ENCODE assay signal across 4 worm cellular contexts in the genomic region with DNA sequence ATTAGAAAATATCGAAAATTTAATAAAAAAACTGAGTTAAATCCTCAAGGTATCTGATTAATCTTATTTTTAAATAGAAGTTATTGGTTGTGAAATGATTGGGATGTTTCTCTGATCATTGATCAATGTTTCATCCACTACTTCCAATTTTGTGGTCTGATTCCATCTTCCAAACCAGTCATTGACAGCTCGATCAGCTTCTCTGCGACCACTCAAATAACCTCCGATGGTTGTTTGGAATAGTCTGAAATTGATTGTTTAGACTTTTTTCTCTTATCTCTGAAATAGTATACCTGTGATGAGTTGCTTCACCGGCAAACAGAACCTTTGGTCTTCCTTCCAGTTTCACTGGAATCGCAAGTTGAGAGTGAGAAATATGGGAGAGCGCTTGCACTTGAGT.
TF ChIP-seq lines count a peak whose summit lies in the region.

No protein-coding gene starts in this region.

TF ChIP-seq in whole organism, L2 larva, 48 proteins besides CTCF, POLR2A, EP300 and RAD21:
- TF ChIP-seq nhr-6 (tag; optimal IDR thresholded peaks at IDR 0.05; lab: Kevin White, UChicago) (no peak), fos-1 (tag; optimal IDR thresholded peaks at IDR 0.05; lab: Kevin White, UChicago) (peak; percentile 16), unc-55 (GFP tag; optimal IDR thresholded peaks at IDR 0.05; lab: Kevin White, UChicago) (no peak), skn-1 (tag; optimal IDR thresholded peaks at IDR 0.05; lab: Kevin White, UChicago) (no peak), ceh-16 (tag; optimal IDR thresholded peaks at IDR 0.05; lab: Kevin White, UChicago) (no peak)

TF ChIP-seq in whole organism, L3 larva, 47 proteins besides CTCF, POLR2A, EP300 and RAD21:
- TF ChIP-seq ceh-28 (tag; optimal IDR thresholded peaks at IDR 0.05; lab: Kevin White, UChicago) (no peak), nhr-76 (tag; optimal IDR thresholded peaks at IDR 0.05; lab: Kevin White, UChicago) (no peak), nhr-237 (tag; optimal IDR thresholded peaks at IDR 0.05; lab: Kevin White, UChicago) (no peak), nhr-12 (tag; optimal IDR thresholded peaks at IDR 0.05; lab: Kevin White, UChicago) (no peak), elt-2 (tag; optimal IDR thresholded peaks at IDR 0.05; lab: Kevin White, UChicago) (peak; percentile 15), mdl-1 (tag; optimal IDR thresholded peaks at IDR 0.05; lab: Kevin White, UChicago) (no peak), ztf-4 (tag; optimal IDR thresholded peaks at IDR 0.05; lab: Kevin White, UChicago) (no peak), nfya-1 (tag; optimal IDR thresholded peaks at IDR 0.05; lab: Kevin White, UChicago; ENCODE audit: insufficient read depth) (no peak), pqm-1 (tag; optimal IDR thresholded peaks at IDR 0.05; lab: Kevin White, UChicago) (peak; percentile 3), snpc-4 (tag; optimal IDR thresholded peaks at IDR 0.05; lab: Kevin White, UChicago) (no peak), ama-1 (optimal IDR thresholded peaks at IDR 0.05; lab: Kevin White, UChicago) (peak; percentile 47), skn-1 (tag; optimal IDR thresholded peaks at IDR 0.05; lab: Kevin White, UChicago) (no peak)
TF ChIP-seq in whole organism, L3 larva: peak in this region for 3.

TF ChIP-seq in whole organism, L4 larva, 104 proteins besides CTCF, POLR2A, EP300 and RAD21:
- no peak for TF ChIP-seq egl-27 (tag; optimal IDR thresholded peaks at IDR 0.05; lab: Kevin White, UChicago)
- TF ChIP-seq arid-1 (GFP tag; conservative IDR thresholded peaks at IDR 0.05; lab: Robert Waterston, UW): no peak
- peak; percentile 16 for TF ChIP-seq dve-1 (tag; optimal IDR thresholded peaks at IDR 0.05; lab: Kevin White, UChicago; ENCODE audit: insufficient read depth)
- TF ChIP-seq aha-1 (tag; lab: Kevin White, UChicago): no peak
- no peak for TF ChIP-seq cey-2 (tag; optimal IDR thresholded peaks at IDR 0.05; lab: Kevin White, UChicago; ENCODE audit: borderline replicate concordance, insufficient read depth)
- TF ChIP-seq ctbp-1 (GFP tag; IDR thresholded peaks at IDR 0.05; lab: Robert Waterston, UW): no peak
- TF ChIP-seq mdt-29 (GFP tag; IDR thresholded peaks at IDR 0.05; lab: Robert Waterston, UW): no peak
- TF ChIP-seq duxl-1 (tag; optimal IDR thresholded peaks at IDR 0.05; lab: Kevin White, UChicago; ENCODE audit: poor library complexity): no peak
- no peak for TF ChIP-seq nhr-10 (tag; optimal IDR thresholded peaks at IDR 0.05; lab: Kevin White, UChicago)
- TF ChIP-seq daf-16 (GFP tag; optimal IDR thresholded peaks at IDR 0.05; lab: Kevin White, UChicago): no peak
- TF ChIP-seq daf-16 (tag; optimal IDR thresholded peaks at IDR 0.05; lab: Kevin White, UChicago): peak; percentile 23
- no peak for TF ChIP-seq lim-7 (GFP tag; IDR thresholded peaks at IDR 0.05; lab: Robert Waterston, UW)
- peak; percentile 34 for TF ChIP-seq lin-38 (GFP tag; IDR thresholded peaks at IDR 0.05; lab: Robert Waterston, UW)
- TF ChIP-seq Y75B8A.6 (GFP tag; IDR thresholded peaks at IDR 0.05; lab: Robert Waterston, UW): no peak
- TF ChIP-seq jun-1 (tag; optimal IDR thresholded peaks at IDR 0.05; lab: Kevin White, UChicago): no peak
- no peak for TF ChIP-seq saeg-2 (GFP tag; IDR thresholded peaks at IDR 0.05; lab: Robert Waterston, UW)
- TF ChIP-seq ceh-32 (tag; optimal IDR thresholded peaks at IDR 0.05; lab: Kevin White, UChicago; ENCODE audit: poor library complexity): no peak
- no peak for TF ChIP-seq Y5F2A.4 (GFP tag; optimal IDR thresholded peaks at IDR 0.05; lab: Kevin White, UChicago)
- no peak for TF ChIP-seq ces-1 (GFP tag; optimal IDR thresholded peaks at IDR 0.05; lab: Kevin White, UChicago)
- TF ChIP-seq unc-62 (GFP tag; optimal IDR thresholded peaks at IDR 0.05 in 1 of 2; lab: Kevin White, UChicago): peak in 1 of 2 experiments; percentile 94
- no peak for TF ChIP-seq unc-62 (tag; optimal IDR thresholded peaks at IDR 0.05; lab: Kevin White, UChicago)
- no peak for TF ChIP-seq lsy-2 (tag; optimal IDR thresholded peaks at IDR 0.05; lab: Kevin White, UChicago)
- no peak for TF ChIP-seq skn-1 (tag; optimal IDR thresholded peaks at IDR 0.05; lab: Kevin White, UChicago)
- TF ChIP-seq F37D6.2 (tag; optimal IDR thresholded peaks at IDR 0.05; lab: Kevin White, UChicago): no peak
- no peak for TF ChIP-seq nhr-77 (tag; optimal IDR thresholded peaks at IDR 0.05; lab: Kevin White, UChicago)
- no peak for TF ChIP-seq dmd-8 (GFP tag; IDR thresholded peaks at IDR 0.05; lab: Robert Waterston, UW)
- no peak for TF ChIP-seq dmd-9 (GFP tag; IDR thresholded peaks at IDR 0.05; lab: Robert Waterston, UW)
- TF ChIP-seq dmd-6 (GFP tag; IDR thresholded peaks at IDR 0.05; lab: Robert Waterston, UW): peak; percentile 59

TF ChIP-seq in whole organism, young adult, 124 proteins besides CTCF, POLR2A, EP300 and RAD21:
- no peak for TF ChIP-seq lsl-1 (GFP tag; optimal IDR thresholded peaks at IDR 0.05; lab: Kevin White, UChicago)
- TF ChIP-seq nhr-120 (GFP tag; IDR thresholded peaks at IDR 0.05; lab: Robert Waterston, UW): no peak
- TF ChIP-seq mcd-1 (GFP tag; IDR thresholded peaks at IDR 0.05; lab: Robert Waterston, UW): no peak
- TF ChIP-seq bed-1 (GFP tag; IDR thresholded peaks at IDR 0.05; lab: Robert Waterston, UW): no peak
- no peak for TF ChIP-seq gei-17 (GFP tag; optimal IDR thresholded peaks at IDR 0.05; lab: Kevin White, UChicago)
- peak; percentile 31 for TF ChIP-seq ztf-18 (tag; optimal IDR thresholded peaks at IDR 0.05; lab: Kevin White, UChicago)
- TF ChIP-seq F55B11.4 (tag; optimal IDR thresholded peaks at IDR 0.05; lab: Kevin White, UChicago; ENCODE audit: borderline replicate concordance, insufficient read depth): no peak
- TF ChIP-seq nhr-80 (tag; optimal IDR thresholded peaks at IDR 0.05; lab: Kevin White, UChicago): peak; percentile 78
- TF ChIP-seq rpc-1 (optimal IDR thresholded peaks at IDR 0.05; lab: Kevin White, UChicago): no peak
- no peak for TF ChIP-seq rpc-1 (tag; optimal IDR thresholded peaks at IDR 0.05; lab: Kevin White, UChicago)
